Worm (Caenorhabditis elegans) whole organism, L1 larva: ENCODE measurements around the gene rpl-26.

Experiments used
- ama-1 ChIP-seq: fragments of 150-350 bp; optimal IDR thresholded peaks from 2 replicates; lab custom pipeline; 2014
- ceh-90 ChIP-seq: sonication (generic microtip); optimal IDR thresholded peaks from 2 replicates; lab custom pipeline; 2016; ENCODE audit warnings: missing genetic modification characterization, missing compliant biosample characterization
- dpl-1 ChIP-seq, 3 experiments: fragments of 150-350 bp in 2 of 3; sonication (generic microtip) in 1 of 3; optimal IDR thresholded peaks; 2 replicates each; lab custom pipeline; 2014 to 2017; ENCODE audit warnings: missing biosample characterization in 3 of 3, missing genetic modification characterization in 3 of 3, missing genetic modification reagents in 3 of 3
- efl-1 ChIP-seq, 4 experiments: fragments of 150-350 bp; optimal IDR thresholded peaks in 3 of 4; peaks in 1 of 4; 1 replicate in 1 of 4; 2 replicates in 3 of 4; lab custom pipeline; 2014; ENCODE audit warnings: missing biosample characterization in 2 of 4, missing genetic modification characterization in 2 of 4, missing genetic modification reagents in 2 of 4
- egl-27 ChIP-seq, 2 experiments: fragments of 150-350 bp in 1 of 2; sonication (generic microtip); optimal IDR thresholded peaks; 3 replicates each; lab custom pipeline; 2017 to 2018; ENCODE audit warnings: missing biosample characterization in 2 of 2, missing genetic modification characterization in 2 of 2, missing genetic modification reagents in 2 of 2
- isw-1 ChIP-seq: fragments of 200-800 bp; sonication (Bioruptor generic); IDR thresholded peaks from 2 replicates; pipeline ENCODE4 v1.3.6; 2022; ENCODE audit warnings: missing genetic modification characterization, missing compliant biosample characterization
- jun-1 ChIP-seq: fragments of 150-350 bp; optimal IDR thresholded peaks from 2 replicates; lab custom pipeline; 2014; ENCODE audit warnings: missing biosample characterization, missing genetic modification reagents, missing genetic modification characterization
- lsy-2 ChIP-seq, 2 experiments: fragments of 150-350 bp; optimal IDR thresholded peaks; 2 replicates each; lab custom pipeline; 2014; ENCODE audit warnings: missing biosample characterization in 2 of 2, missing genetic modification characterization in 2 of 2
- mdl-1 ChIP-seq, 2 experiments: fragments of 150-350 bp; optimal IDR thresholded peaks; 2 replicates each; lab custom pipeline; 2014 to 2017; ENCODE audit warnings: missing biosample characterization in 2 of 2, missing genetic modification characterization in 2 of 2, inconsistent platforms in 1 of 2
- nhr-77 ChIP-seq: fragments of 150-350 bp; optimal IDR thresholded peaks from 2 replicates; lab custom pipeline; 2014; ENCODE audit warnings: missing biosample characterization, missing genetic modification characterization
- snpc-4 ChIP-seq: fragments of 150-350 bp; optimal IDR thresholded peaks from 2 replicates; lab custom pipeline; 2014; ENCODE audit warnings: missing biosample characterization, missing genetic modification characterization
- snu-23 ChIP-seq: sonication (generic microtip); optimal IDR thresholded peaks from 2 replicates; lab custom pipeline; 2016; ENCODE audit warnings: missing genetic modification characterization, missing compliant biosample characterization
- sox-4 ChIP-seq: sonication (generic microtip); optimal IDR thresholded peaks from 2 replicates; lab custom pipeline; 2016; ENCODE audit warnings: missing genetic modification characterization, missing compliant biosample characterization
- sptf-1 ChIP-seq: fragments of 150-350 bp; optimal IDR thresholded peaks from 2 replicates; lab custom pipeline; 2014; ENCODE audit warnings: missing biosample characterization, missing genetic modification characterization

- no peak for TF ChIP-seq sptf-1 (tag; lab: Kevin White, UChicago)
- no peak for TF ChIP-seq nhr-77 (tag; lab: Kevin White, UChicago)
- no peak for TF ChIP-seq efl-1 (optimal IDR thresholded peaks at IDR 0.05; lab: Kevin White, UChicago)
- no peak for TF ChIP-seq efl-1 (GFP tag; optimal IDR thresholded peaks at IDR 0.05 in 1 of 2; lab: Kevin White, UChicago)
- TF ChIP-seq ama-1 (lab: Kevin White, UChicago) = no peak
- TF ChIP-seq lsy-2 (tag; optimal IDR thresholded peaks at IDR 0.05; lab: Kevin White, UChicago) = no peak
- no peak for TF ChIP-seq dpl-1 (GFP tag; optimal IDR thresholded peaks at IDR 0.05; lab: Kevin White, UChicago)
- TF ChIP-seq mdl-1 (tag; optimal IDR thresholded peaks at IDR 0.05; lab: Kevin White, UChicago) = no peak
- no peak for TF ChIP-seq isw-1 (GFP tag; lab: Robert Waterston, UW)
- TF ChIP-seq egl-27 (tag; optimal IDR thresholded peaks at IDR 0.05; lab: Kevin White, UChicago) = no peak
- no peak for TF ChIP-seq snpc-4
- TF ChIP-seq sox-4 (tag; lab: Kevin White, UChicago) = no peak
- TF ChIP-seq jun-1 (tag; lab: Kevin White, UChicago) = no peak
- TF ChIP-seq ceh-90 (tag; lab: Kevin White, UChicago) = no peak
- no peak for TF ChIP-seq snu-23 (GFP tag; lab: Kevin White, UChicago)
Observed at ce11 chrII:8623396-8623795, 20.8 kb downstream of the rpl-26 start, which contains the start of gene T22C8.4.
